Worm (Caenorhabditis elegans) whole organism, L1 larva: Measurements from ENCODE around the gene F44G4.6.

Experiments
- C16A3.4 ChIP-seq: fragments of 150-350 bp; optimal IDR thresholded peaks from 2 replicates; lab custom pipeline; 2014; ENCODE audit warnings: missing biosample characterization, missing genetic modification characterization
- C34B4.2 ChIP-seq: sonication (generic microtip); optimal IDR thresholded peaks from 2 replicates; lab custom pipeline; 2017; ENCODE audit warnings: mild to moderate bottlenecking, missing genetic modification characterization, missing compliant biosample characterization
- Y116A8C.19 ChIP-seq: sonication (generic microtip); optimal IDR thresholded peaks from 2 replicates; lab custom pipeline; 2016; ENCODE audit warnings: missing compliant biosample characterization, missing genetic modification characterization, borderline replicate concordance
- ama-1 ChIP-seq: fragments of 150-350 bp; optimal IDR thresholded peaks from 2 replicates; lab custom pipeline; 2014
- blmp-1 ChIP-seq: fragments of 150-350 bp; optimal IDR thresholded peaks from 2 replicates; lab custom pipeline; 2014; ENCODE audit warnings: missing biosample characterization, missing genetic modification characterization
- ceh-8 ChIP-seq: fragments of 200-800 bp; sonication (Bioruptor generic); optimal IDR thresholded peaks from 2 replicates; lab custom pipeline; 2018; ENCODE audit warnings: mild to moderate bottlenecking, missing genetic modification characterization, moderate library complexity, missing compliant biosample characterization
- ceh-88 ChIP-seq: fragments of 200-800 bp; sonication (Bioruptor generic); IDR thresholded peaks from 2 replicates; pipeline ENCODE4 v1.3.6; 2022; ENCODE audit warnings: missing genetic modification characterization, missing compliant biosample characterization
- efl-1 ChIP-seq, 4 experiments: fragments of 150-350 bp; optimal IDR thresholded peaks in 3 of 4; peaks in 1 of 4; 1 replicate in 1 of 4; 2 replicates in 3 of 4; lab custom pipeline; 2014; ENCODE audit warnings: missing biosample characterization in 2 of 4, missing genetic modification characterization in 2 of 4, missing genetic modification reagents in 2 of 4
- efl-3 ChIP-seq: fragments of 200-800 bp; sonication (Bioruptor generic); optimal IDR thresholded peaks from 2 replicates; lab custom pipeline; 2018; ENCODE audit warnings: mild to moderate bottlenecking, missing genetic modification characterization, missing compliant biosample characterization
- egl-13 ChIP-seq: sonication (generic microtip); optimal IDR thresholded peaks from 2 replicates; lab custom pipeline; 2016; ENCODE audit warnings: missing genotype, missing genetic modification reagents, missing genetic modification characterization, missing compliant biosample characterization
- elt-2 ChIP-seq: sonication (generic microtip); optimal IDR thresholded peaks from 2 replicates; lab custom pipeline; 2016; ENCODE audit warnings: missing genetic modification characterization, mild to moderate bottlenecking, inconsistent platforms, missing compliant biosample characterization, missing genetic modification reagents
- elt-3 ChIP-seq, 6 experiments: fragments of 150-350 bp in 1 of 6; sonication (generic microtip); optimal IDR thresholded peaks; 2 replicates each; lab custom pipeline; 2017 to 2018; ENCODE audit warnings: missing biosample characterization in 6 of 6, missing genetic modification characterization in 6 of 6, inconsistent platforms in 1 of 6
- ets-5 ChIP-seq: fragments of 200-800 bp; sonication (Bioruptor generic); IDR thresholded peaks from 2 replicates; pipeline ENCODE4 v1.3.6; 2022; ENCODE audit warnings: missing genetic modification characterization, missing compliant biosample characterization
- fkh-10 ChIP-seq: sonication (generic microtip); optimal IDR thresholded peaks from 2 replicates; lab custom pipeline; 2017; ENCODE audit warnings: missing biosample characterization, missing genetic modification reagents, missing genetic modification characterization
- fkh-4 ChIP-seq: sonication (generic microtip); optimal IDR thresholded peaks from 2 replicates; lab custom pipeline; 2016; ENCODE audit warnings: missing compliant biosample characterization, missing genetic modification characterization, borderline replicate concordance
- hlh-17 ChIP-seq: fragments of 200-800 bp; sonication (Bioruptor generic); optimal IDR thresholded peaks from 2 replicates; lab custom pipeline; 2018; ENCODE audit warnings: missing genetic modification characterization, mild to moderate bottlenecking, missing compliant biosample characterization, moderate library complexity, borderline replicate concordance
- hpl-2 ChIP-seq: fragments of 150-350 bp; optimal IDR thresholded peaks from 2 replicates; lab custom pipeline; 2014; ENCODE audit warnings: missing biosample characterization, missing genetic modification reagents, missing genetic modification characterization
- lin-13 ChIP-seq: fragments of 150-350 bp; optimal IDR thresholded peaks from 2 replicates; lab custom pipeline; 2014; ENCODE audit warnings: missing biosample characterization, missing genetic modification reagents, missing genetic modification characterization
- lin-35 ChIP-seq, 2 experiments: fragments of 150-350 bp; optimal IDR thresholded peaks; 2 replicates each; lab custom pipeline; 2014; ENCODE audit warnings: missing biosample characterization in 2 of 2, missing genetic modification characterization in 2 of 2, missing genetic modification reagents in 2 of 2
- lsy-2 ChIP-seq, 2 experiments: fragments of 150-350 bp; optimal IDR thresholded peaks; 2 replicates each; lab custom pipeline; 2014; ENCODE audit warnings: missing biosample characterization in 2 of 2, missing genetic modification characterization in 2 of 2
- mdl-1 ChIP-seq, 2 experiments: fragments of 150-350 bp; optimal IDR thresholded peaks; 2 replicates each; lab custom pipeline; 2014 to 2017; ENCODE audit warnings: missing biosample characterization in 2 of 2, missing genetic modification characterization in 2 of 2, inconsistent platforms in 1 of 2
- nhr-12 ChIP-seq: sonication (generic microtip); optimal IDR thresholded peaks from 2 replicates; lab custom pipeline; 2017; ENCODE audit warnings: missing biosample characterization, missing genetic modification characterization
- nhr-19 ChIP-seq: fragments of 200-800 bp; sonication (Bioruptor generic); conservative IDR thresholded peaks from 2 replicates; pipeline ENCODE4 v1.3.6; 2022; ENCODE audit warnings: missing genetic modification characterization, missing compliant biosample characterization
- nhr-20 ChIP-seq: sonication (generic microtip); optimal IDR thresholded peaks from 2 replicates; lab custom pipeline; 2016; ENCODE audit warnings: mild to moderate bottlenecking, missing genetic modification characterization, missing compliant biosample characterization
- nhr-237 ChIP-seq: fragments of 150-350 bp; optimal IDR thresholded peaks from 2 replicates; lab custom pipeline; 2014; ENCODE audit warnings: missing biosample characterization, missing genetic modification characterization
- nhr-47 ChIP-seq: sonication (generic microtip); optimal IDR thresholded peaks from 2 replicates; lab custom pipeline; 2016; ENCODE audit warnings: mild to moderate bottlenecking, missing genetic modification characterization, moderate library complexity, missing compliant biosample characterization
- nhr-77 ChIP-seq: fragments of 150-350 bp; optimal IDR thresholded peaks from 2 replicates; lab custom pipeline; 2014; ENCODE audit warnings: missing biosample characterization, missing genetic modification characterization
- nhr-85 ChIP-seq: sonication (generic microtip); peaks from one replicate; lab custom pipeline; 2016; ENCODE audit warnings: missing genetic modification characterization, inconsistent platforms, missing compliant biosample characterization
- pax-3 ChIP-seq: fragments of 200-800 bp; sonication (Bioruptor generic); optimal IDR thresholded peaks from 2 replicates; lab custom pipeline; 2018; ENCODE audit warnings: mild to moderate bottlenecking, missing genetic modification characterization, moderate library complexity, missing compliant biosample characterization
- rnt-1 ChIP-seq: sonication (generic microtip); optimal IDR thresholded peaks from 2 replicates; lab custom pipeline; 2016; ENCODE audit warnings: mild to moderate bottlenecking, missing genetic modification characterization, moderate library complexity, missing compliant biosample characterization
- skn-1 ChIP-seq: fragments of 150-350 bp; optimal IDR thresholded peaks from 2 replicates; lab custom pipeline; 2014; ENCODE audit warnings: missing biosample characterization, missing genetic modification characterization
- sptf-1 ChIP-seq: fragments of 150-350 bp; optimal IDR thresholded peaks from 2 replicates; lab custom pipeline; 2014; ENCODE audit warnings: missing biosample characterization, missing genetic modification characterization
- tbx-2 ChIP-seq: sonication (generic microtip); optimal IDR thresholded peaks from 2 replicates; lab custom pipeline; 2016; ENCODE audit warnings: missing genetic modification characterization, missing compliant biosample characterization
- tlp-1 ChIP-seq: fragments of 150-350 bp; optimal IDR thresholded peaks from 2 replicates; lab custom pipeline; 2014; ENCODE audit warnings: missing biosample characterization, missing genetic modification characterization
- unc-130 ChIP-seq: fragments of 150-350 bp; optimal IDR thresholded peaks from 2 replicates; lab custom pipeline; 2017; ENCODE audit warnings: missing biosample characterization, missing genetic modification characterization, inconsistent platforms
- unc-30 ChIP-seq: sonication (generic microtip); optimal IDR thresholded peaks from 2 replicates; lab custom pipeline; 2017; ENCODE audit warnings: missing biosample characterization, missing genetic modification characterization
- unc-62 ChIP-seq: fragments of 150-350 bp; optimal IDR thresholded peaks from 2 replicates; lab custom pipeline; 2014; ENCODE audit warnings: missing biosample characterization, missing genetic modification reagents, missing genetic modification characterization
- vab-15 ChIP-seq: sonication (generic microtip); optimal IDR thresholded peaks from 2 replicates; lab custom pipeline; 2017; ENCODE audit warnings: missing genotype, mild to moderate bottlenecking, missing genetic modification characterization, missing compliant biosample characterization
- xbp-1 ChIP-seq: sonication (generic microtip); optimal IDR thresholded peaks from 2 replicates; lab custom pipeline; 2016; ENCODE audit warnings: missing genetic modification characterization, missing compliant biosample characterization
- zip-4 ChIP-seq: fragments of 200-800 bp; sonication (Bioruptor generic); optimal IDR thresholded peaks from 2 replicates; lab custom pipeline; 2018; ENCODE audit warnings: mild to moderate bottlenecking, missing genetic modification characterization, moderate library complexity, missing compliant biosample characterization

Gene F44G4.6

DNA sequence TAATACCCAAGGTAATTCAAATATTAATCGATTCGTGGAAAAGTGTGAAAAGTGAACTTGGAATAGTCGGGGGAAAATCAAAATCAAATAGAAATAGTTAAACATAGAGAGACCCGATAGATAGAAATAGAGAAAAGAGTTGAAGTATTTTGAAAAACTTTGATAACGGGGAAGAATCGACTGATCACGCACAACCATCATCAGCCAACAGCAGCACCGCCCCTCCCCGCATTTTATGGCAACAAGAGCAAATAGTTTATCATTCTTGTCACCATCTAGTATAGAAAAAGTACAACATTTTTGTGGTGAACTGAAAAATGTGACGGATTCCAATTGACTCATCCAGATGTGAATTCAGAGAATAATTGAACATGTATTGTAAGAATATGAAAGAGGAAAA, 10.0 kb downstream of the F44G4.6 start:
- TF ChIP-seq nhr-19 (GFP tag; lab: Robert Waterston, UW) = no peak
- TF ChIP-seq efl-1 (optimal IDR thresholded peaks at IDR 0.05; lab: Kevin White, UChicago) = no peak
- TF ChIP-seq efl-1 (GFP tag; optimal IDR thresholded peaks at IDR 0.05 in 1 of 2; lab: Kevin White, UChicago) = peak in 1 of 2 experiments; percentile 49
- TF ChIP-seq nhr-85 (tag; lab: Kevin White, UChicago) = no peak
- TF ChIP-seq vab-15 (tag; lab: Kevin White, UChicago) = no peak
- TF ChIP-seq nhr-47 (tag; lab: Kevin White, UChicago) = no peak
- TF ChIP-seq hlh-17 = no peak
- TF ChIP-seq ceh-88 (GFP tag; lab: Robert Waterston, UW) = no peak
- TF ChIP-seq xbp-1 (tag; lab: Kevin White, UChicago) = no peak
- TF ChIP-seq egl-13 (tag; lab: Kevin White, UChicago) = no peak
- no peak for TF ChIP-seq C16A3.4
- TF ChIP-seq ceh-8 (GFP tag; lab: Kevin White, UChicago) = no peak
- peak in 1 of 2 experiments; percentile 31 for TF ChIP-seq lin-35 (GFP tag; optimal IDR thresholded peaks at IDR 0.05; lab: Kevin White, UChicago)

ce11 chrII:8990267-8990666, 11.3 kb downstream of the F44G4.6 start:
- TF ChIP-seq efl-3 (GFP tag; lab: Kevin White, UChicago) (no peak), zip-4 (GFP tag; lab: Kevin White, UChicago) (no peak), unc-30 (tag; lab: Kevin White, UChicago) (no peak), elt-2 (tag; lab: Kevin White, UChicago) (peak; percentile 19), ceh-88 (GFP tag; lab: Robert Waterston, UW) (no peak), fkh-4 (tag; lab: Kevin White, UChicago) (no peak), nhr-237 (no peak), Y116A8C.19 (no peak), unc-62 (GFP tag; lab: Kevin White, UChicago) (no peak), lin-35 (GFP tag; optimal IDR thresholded peaks at IDR 0.05; lab: Kevin White, UChicago) (peak in 1 of 2 experiments; percentile 20), nhr-20 (tag; lab: Kevin White, UChicago) (no peak), nhr-19 (GFP tag; lab: Robert Waterston, UW) (no peak), nhr-12 (tag; lab: Kevin White, UChicago) (no peak), tlp-1 (tag; lab: Kevin White, UChicago) (no peak), C16A3.4 (no peak), fkh-10 (GFP tag; lab: Kevin White, UChicago) (no peak), C34B4.2 (tag; lab: Kevin White, UChicago) (no peak), sptf-1 (no peak), mdl-1 (tag; optimal IDR thresholded peaks at IDR 0.05; lab: Kevin White, UChicago) (no peak), unc-130 (tag; lab: Kevin White, UChicago) (no peak), ets-5 (GFP tag; lab: Robert Waterston, UW) (no peak), tbx-2 (tag; lab: Kevin White, UChicago) (no peak), hpl-2 (GFP tag; lab: Kevin White, UChicago) (peak; percentile 1), nhr-77 (tag; lab: Kevin White, UChicago) (no peak), hlh-17 (no peak), lsy-2 (tag; optimal IDR thresholded peaks at IDR 0.05; lab: Kevin White, UChicago) (no peak)

DNA sequence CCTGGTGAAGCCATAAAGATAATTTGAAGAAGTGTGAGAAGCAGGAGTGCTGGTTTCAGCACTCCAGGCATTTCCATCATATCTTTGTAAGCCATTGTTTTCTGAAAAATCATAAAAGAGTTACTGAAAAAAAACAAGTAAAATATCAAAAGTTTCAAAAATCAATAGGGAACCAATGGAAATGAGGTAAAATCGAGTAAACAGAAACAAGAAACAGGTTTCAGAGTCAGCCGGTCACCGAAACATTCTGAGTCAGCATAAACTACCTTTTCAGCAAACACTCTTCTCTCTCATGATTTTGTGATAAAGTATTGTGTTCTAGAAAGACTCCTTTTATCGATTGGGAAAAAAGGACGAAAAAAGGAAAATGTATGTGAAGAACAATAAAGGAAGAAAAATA, 12.1 kb downstream of the F44G4.6 start, which contains the start of gene C18E9.9:
Gene C18E9.9 (minus strand): TSS at position 101 of the 400 bp plus-strand sequence.
- TF ChIP-seq Y116A8C.19 = no peak
- TF ChIP-seq lin-13 = no peak
- TF ChIP-seq unc-62 (GFP tag; lab: Kevin White, UChicago) = no peak
- TF ChIP-seq ets-5 (GFP tag; lab: Robert Waterston, UW) = no peak
- TF ChIP-seq pax-3 (tag; lab: Kevin White, UChicago) = no peak

DNA sequence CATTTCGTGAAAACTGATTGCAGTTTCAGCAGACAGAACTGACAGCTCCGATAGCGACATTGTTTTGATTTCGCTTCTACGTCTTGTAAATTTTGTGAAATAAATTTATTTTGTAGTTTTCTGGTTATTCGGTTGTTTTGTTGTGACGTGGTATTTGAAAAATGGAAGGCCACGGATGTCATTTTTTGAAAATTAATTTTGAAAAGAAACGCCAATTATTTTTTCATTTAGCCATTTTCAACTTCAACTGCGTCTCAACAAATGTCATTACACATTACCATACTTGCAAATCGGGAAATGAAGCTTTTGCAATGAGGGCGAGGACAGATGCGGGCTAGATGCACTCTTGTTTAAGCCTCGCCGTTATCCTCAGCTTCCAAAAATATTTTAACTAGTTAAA, 13.6 kb downstream of the F44G4.6 start, which contains the start of gene C18E9.8:
Gene C18E9.8 (minus strand): TSS at position 101 of the 400 bp plus-strand sequence.
- TF ChIP-seq unc-30 (tag; lab: Kevin White, UChicago) (no peak), rnt-1 (tag; lab: Kevin White, UChicago) (no peak), elt-3 (tag; optimal IDR thresholded peaks at IDR 0.05; lab: Kevin White, UChicago) (no peak), lin-35 (GFP tag; optimal IDR thresholded peaks at IDR 0.05; lab: Kevin White, UChicago) (peak in 1 of 2 experiments; percentile 9), blmp-1 (no peak), ama-1 (peak; percentile 32), skn-1 (no peak)
